Worm (Caenorhabditis elegans) whole organism, L3 larva: ENCODE data around the gene K10C2.8.

ENCODE experiments used
- aly-2 ChIP-seq: fragments of 150-350 bp; optimal IDR thresholded peaks from 2 replicates; lab custom pipeline; 2014; ENCODE audit warnings: missing biosample characterization, missing genetic modification characterization
- ama-1 ChIP-seq: fragments of 150-350 bp; optimal IDR thresholded peaks from 2 replicates; lab custom pipeline; 2018
- ceh-82 ChIP-seq: fragments of 150-350 bp; optimal IDR thresholded peaks from 2 replicates; lab custom pipeline; 2014; ENCODE audit warnings: missing biosample characterization, missing genetic modification characterization
- ceh-9 ChIP-seq: sonication (generic microtip); optimal IDR thresholded peaks from 2 replicates; lab custom pipeline; 2018; ENCODE audit warnings: missing biosample characterization, missing genetic modification characterization
- egl-27 ChIP-seq: sonication (generic microtip); optimal IDR thresholded peaks from 4 replicates; lab custom pipeline; 2017; ENCODE audit warnings: missing biosample characterization, missing genetic modification reagents, missing genetic modification characterization
- mdl-1 ChIP-seq: fragments of 150-350 bp; optimal IDR thresholded peaks from 2 replicates; lab custom pipeline; 2014; ENCODE audit warnings: missing biosample characterization, missing genetic modification characterization
- nhr-11 ChIP-seq: fragments of 150-350 bp; optimal IDR thresholded peaks from 2 replicates; lab custom pipeline; 2014; ENCODE audit warnings: missing biosample characterization, missing genetic modification characterization
- nhr-237 ChIP-seq: fragments of 150-350 bp; optimal IDR thresholded peaks from 2 replicates; lab custom pipeline; 2014; ENCODE audit warnings: missing biosample characterization, missing genetic modification characterization
- nhr-25 ChIP-seq: sonication (generic microtip); optimal IDR thresholded peaks from 2 replicates; lab custom pipeline; 2017; ENCODE audit warnings: missing biosample characterization, missing genetic modification characterization
- nhr-77 ChIP-seq: fragments of 150-350 bp; optimal IDR thresholded peaks from 2 replicates; lab custom pipeline; 2014; ENCODE audit warnings: missing biosample characterization, missing genetic modification characterization
- unc-39 ChIP-seq: sonication (generic microtip); optimal IDR thresholded peaks from 4 replicates; lab custom pipeline; 2017; ENCODE audit warnings: missing biosample characterization, missing genetic modification characterization
- unc-62 ChIP-seq: fragments of 150-350 bp; sonication (generic microtip); optimal IDR thresholded peaks from 4 replicates; lab custom pipeline; 2014; ENCODE audit warnings: missing biosample characterization, missing genetic modification reagents, missing genetic modification characterization
- zag-1 ChIP-seq: fragments of 150-350 bp; optimal IDR thresholded peaks from 2 replicates; lab custom pipeline; 2014; ENCODE audit warnings: missing biosample characterization, missing genetic modification characterization

DNA sequence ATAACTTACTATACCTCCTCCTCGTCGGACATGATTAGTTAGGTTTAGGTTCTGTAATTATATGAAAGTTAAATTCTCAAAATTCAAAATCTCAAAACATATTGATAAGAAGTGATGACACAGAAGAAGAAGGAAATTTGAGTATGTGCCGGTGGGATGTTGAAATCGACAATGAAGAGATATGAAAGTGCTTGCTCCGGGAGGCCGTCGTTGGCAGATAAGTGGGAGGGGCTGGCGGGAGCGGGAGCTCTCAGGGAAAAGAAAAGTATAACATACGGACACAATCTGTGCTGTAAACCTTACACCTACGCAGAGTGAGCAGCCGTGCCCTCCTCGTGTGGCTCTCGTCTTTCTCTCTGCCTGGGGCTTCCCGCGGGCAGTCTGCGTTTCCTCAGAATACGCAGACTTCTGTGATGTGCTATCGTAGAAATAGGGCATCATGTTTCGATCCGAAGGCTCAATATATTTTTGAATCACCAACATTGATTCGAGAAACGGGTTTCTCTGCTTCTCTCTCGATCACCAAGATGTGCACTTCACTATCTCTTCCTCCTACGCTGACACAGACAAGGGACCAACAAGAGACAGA lies 27.2 kb downstream of the K10C2.8 start, which contains the start of gene mup-2:
- no peak for TF ChIP-seq nhr-25 (tag; lab: Kevin White, UChicago)
- TF ChIP-seq unc-39, result no peak
- TF ChIP-seq nhr-237, result no peak
- no peak for TF ChIP-seq nhr-77 (tag; lab: Kevin White, UChicago)
- no peak for TF ChIP-seq ama-1 (lab: Kevin White, UChicago)
- no peak for TF ChIP-seq ceh-82
- TF ChIP-seq aly-2 (tag; lab: Kevin White, UChicago), result no peak
- no peak for TF ChIP-seq mdl-1 (tag; lab: Kevin White, UChicago)
- no peak for TF ChIP-seq zag-1 (tag; lab: Kevin White, UChicago)
- no peak for TF ChIP-seq egl-27 (tag; lab: Kevin White, UChicago)
- TF ChIP-seq ceh-9, result no peak
- TF ChIP-seq nhr-11 (tag; lab: Kevin White, UChicago), result no peak
- TF ChIP-seq unc-62 (GFP tag; lab: Kevin White, UChicago), result no peak
